Worm (Caenorhabditis elegans) whole organism, L2 larva: ENCODE data around the gene T09A5.15.

Experiments
- C34F6.9 ChIP-seq: fragments of 150-350 bp; optimal IDR thresholded peaks from 2 replicates; lab custom pipeline; 2014; ENCODE audit warnings: missing biosample characterization, missing genetic modification characterization
- F13H6.1 ChIP-seq: sonication (generic microtip); optimal IDR thresholded peaks from 2 replicates; lab custom pipeline; 2016; ENCODE audit warnings: missing genetic modification characterization, missing compliant biosample characterization
- Y55F3AM.14 ChIP-seq: fragments of 200-800 bp; sonication (Bioruptor generic); optimal IDR thresholded peaks from 2 replicates; lab custom pipeline; 2018; ENCODE audit warnings: mild to moderate bottlenecking, missing genetic modification characterization, missing compliant biosample characterization
- ZK546.5 ChIP-seq: sonication (generic microtip); optimal IDR thresholded peaks from 2 replicates; lab custom pipeline; 2017; ENCODE audit warnings: missing biosample characterization, missing genetic modification characterization
- aly-2 ChIP-seq: fragments of 150-350 bp; optimal IDR thresholded peaks from 2 replicates; lab custom pipeline; 2014; ENCODE audit warnings: missing biosample characterization, missing genetic modification characterization
- ceh-16 ChIP-seq: fragments of 150-350 bp; optimal IDR thresholded peaks from 2 replicates; lab custom pipeline; 2014; ENCODE audit warnings: missing biosample characterization, missing genetic modification characterization
- ceh-82 ChIP-seq: fragments of 150-350 bp; optimal IDR thresholded peaks from 2 replicates; lab custom pipeline; 2014; ENCODE audit warnings: missing biosample characterization, missing genetic modification characterization
- crh-2 ChIP-seq: sonication (generic microtip); optimal IDR thresholded peaks from 2 replicates; lab custom pipeline; 2017; ENCODE audit warnings: missing biosample characterization, missing genetic modification characterization
- dmd-4 ChIP-seq: sonication (generic microtip); optimal IDR thresholded peaks from 2 replicates; lab custom pipeline; 2017; ENCODE audit warnings: missing biosample characterization, missing genetic modification characterization
- egl-27 ChIP-seq: sonication (generic microtip); optimal IDR thresholded peaks from 3 replicates; lab custom pipeline; 2017; ENCODE audit warnings: missing biosample characterization, missing genetic modification reagents, missing genetic modification characterization
- elt-3 ChIP-seq: sonication (generic microtip); optimal IDR thresholded peaks from 2 replicates; lab custom pipeline; 2017; ENCODE audit warnings: missing biosample characterization, missing genetic modification characterization
- fos-1 ChIP-seq: fragments of 150-350 bp; optimal IDR thresholded peaks from 2 replicates; lab custom pipeline; 2014; ENCODE audit warnings: missing biosample characterization, missing genetic modification characterization
- gmeb-1 ChIP-seq: fragments of 150-350 bp; optimal IDR thresholded peaks from 2 replicates; lab custom pipeline; 2014; ENCODE audit warnings: missing biosample characterization, missing genetic modification characterization
- lin-11 ChIP-seq: fragments of 150-350 bp; sonication (generic microtip); optimal IDR thresholded peaks from 2 replicates; lab custom pipeline; 2014; ENCODE audit warnings: missing biosample characterization, missing genetic modification characterization, inconsistent platforms, mixed read lengths
- lin-39 ChIP-seq: fragments of 150-350 bp; optimal IDR thresholded peaks from 2 replicates; lab custom pipeline; 2014; ENCODE audit warnings: missing biosample characterization, missing genetic modification reagents, missing genetic modification characterization
- lsy-2 ChIP-seq, 2 experiments: fragments of 150-350 bp in 1 of 2; sonication (generic microtip) in 1 of 2; optimal IDR thresholded peaks; 2 replicates each; lab custom pipeline; 2014 to 2017; ENCODE audit warnings: missing biosample characterization in 2 of 2, missing genetic modification characterization in 2 of 2
- mdl-1 ChIP-seq, 2 experiments: fragments of 150-350 bp in 1 of 2; sonication (generic microtip) in 1 of 2; optimal IDR thresholded peaks; 2 replicates each; lab custom pipeline; 2017; ENCODE audit warnings: missing biosample characterization in 2 of 2, missing genetic modification characterization in 2 of 2
- nhr-10 ChIP-seq: sonication (generic microtip); optimal IDR thresholded peaks from 2 replicates; lab custom pipeline; 2017; ENCODE audit warnings: missing biosample characterization, missing genetic modification characterization
- nhr-129 ChIP-seq: fragments of 150-350 bp; optimal IDR thresholded peaks from 2 replicates; lab custom pipeline; 2014; ENCODE audit warnings: missing biosample characterization, missing genetic modification characterization
- nhr-237 ChIP-seq: fragments of 150-350 bp; optimal IDR thresholded peaks from 2 replicates; lab custom pipeline; 2014; ENCODE audit warnings: missing biosample characterization, missing genetic modification characterization
- nhr-25 ChIP-seq: fragments of 150-350 bp; sonication (generic microtip); optimal IDR thresholded peaks from 3 replicates; lab custom pipeline; 2014; ENCODE audit warnings: missing biosample characterization, missing genetic modification characterization
- nhr-6 ChIP-seq: fragments of 150-350 bp; optimal IDR thresholded peaks from 2 replicates; lab custom pipeline; 2014; ENCODE audit warnings: missing biosample characterization, missing genetic modification characterization
- nhr-77 ChIP-seq: fragments of 150-350 bp; optimal IDR thresholded peaks from 2 replicates; lab custom pipeline; 2014; ENCODE audit warnings: missing biosample characterization, missing genetic modification characterization
- peb-1 ChIP-seq: fragments of 150-350 bp; optimal IDR thresholded peaks from 2 replicates; lab custom pipeline; 2014; ENCODE audit warnings: missing biosample characterization, missing genetic modification characterization
- sem-4 ChIP-seq: fragments of 150-350 bp; optimal IDR thresholded peaks from 2 replicates; lab custom pipeline; 2014; ENCODE audit warnings: missing biosample characterization, missing genetic modification reagents, missing genetic modification characterization
- skn-1 ChIP-seq: sonication (generic microtip); optimal IDR thresholded peaks from 2 replicates; lab custom pipeline; 2017; ENCODE audit warnings: missing biosample characterization, missing genetic modification characterization
- sma-9 ChIP-seq, 2 experiments: fragments of 150-350 bp in 1 of 2; sonication (generic microtip) in 1 of 2; optimal IDR thresholded peaks; 2 replicates each; lab custom pipeline; 2014 to 2016; ENCODE audit warnings: missing genetic modification characterization in 2 of 2, mild to moderate bottlenecking in 1 of 2, missing biosample characterization in 1 of 2, missing compliant biosample characterization in 1 of 2, missing genetic modification reagents in 1 of 2, moderate library complexity in 1 of 2
- unc-39 ChIP-seq: fragments of 150-350 bp; optimal IDR thresholded peaks from 2 replicates; lab custom pipeline; 2014; ENCODE audit warnings: missing biosample characterization, missing genetic modification characterization
- unc-55 ChIP-seq: fragments of 150-350 bp; sonication (generic microtip); optimal IDR thresholded peaks from 3 replicates; lab custom pipeline; 2014; ENCODE audit warnings: missing biosample characterization, missing genetic modification reagents, missing genetic modification characterization
- unc-62 ChIP-seq: fragments of 150-350 bp; optimal IDR thresholded peaks from 2 replicates; lab custom pipeline; 2014; ENCODE audit warnings: missing biosample characterization, missing genetic modification reagents, missing genetic modification characterization
- zag-1 ChIP-seq: fragments of 150-350 bp; optimal IDR thresholded peaks from 2 replicates; lab custom pipeline; 2014; ENCODE audit warnings: missing biosample characterization, missing genetic modification characterization
- ztf-1 ChIP-seq: fragments of 200-800 bp; sonication (Bioruptor generic); conservative IDR thresholded peaks from 2 replicates; pipeline ENCODE4 v1.3.6; 2022; ENCODE audit warnings: missing genetic modification characterization, missing compliant biosample characterization
- ztf-11 ChIP-seq: sonication (generic microtip); optimal IDR thresholded peaks from 2 replicates; lab custom pipeline; 2017; ENCODE audit warnings: missing biosample characterization, missing genetic modification characterization

T09A5.15 gene

DNA sequence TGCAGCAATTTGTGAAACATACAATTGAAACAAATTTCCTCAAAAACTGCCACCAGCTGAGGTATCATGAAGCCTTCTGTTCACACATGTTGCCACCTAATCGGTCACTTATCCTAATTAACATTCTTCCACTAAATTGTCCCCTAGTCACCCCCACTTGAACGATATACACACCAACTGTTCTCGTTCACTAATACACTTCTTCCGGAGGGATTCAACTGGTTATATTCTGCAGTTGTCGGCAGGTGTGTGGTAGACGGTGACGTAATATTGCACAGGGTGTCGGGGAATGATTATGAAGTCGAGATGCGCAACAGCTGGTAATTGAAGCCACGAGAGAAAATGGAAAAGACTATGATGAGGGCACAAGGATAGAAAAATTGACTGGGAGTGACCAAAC lies 42.4 kb upstream of the T09A5.15 start:
- no peak for TF ChIP-seq unc-62
- TF ChIP-seq lsy-2 (tag; optimal IDR thresholded peaks at IDR 0.05; lab: Kevin White, UChicago), result no peak
- no peak for TF ChIP-seq mdl-1 (tag; optimal IDR thresholded peaks at IDR 0.05; lab: Kevin White, UChicago)
- TF ChIP-seq nhr-129, result peak; percentile 34

DNA sequence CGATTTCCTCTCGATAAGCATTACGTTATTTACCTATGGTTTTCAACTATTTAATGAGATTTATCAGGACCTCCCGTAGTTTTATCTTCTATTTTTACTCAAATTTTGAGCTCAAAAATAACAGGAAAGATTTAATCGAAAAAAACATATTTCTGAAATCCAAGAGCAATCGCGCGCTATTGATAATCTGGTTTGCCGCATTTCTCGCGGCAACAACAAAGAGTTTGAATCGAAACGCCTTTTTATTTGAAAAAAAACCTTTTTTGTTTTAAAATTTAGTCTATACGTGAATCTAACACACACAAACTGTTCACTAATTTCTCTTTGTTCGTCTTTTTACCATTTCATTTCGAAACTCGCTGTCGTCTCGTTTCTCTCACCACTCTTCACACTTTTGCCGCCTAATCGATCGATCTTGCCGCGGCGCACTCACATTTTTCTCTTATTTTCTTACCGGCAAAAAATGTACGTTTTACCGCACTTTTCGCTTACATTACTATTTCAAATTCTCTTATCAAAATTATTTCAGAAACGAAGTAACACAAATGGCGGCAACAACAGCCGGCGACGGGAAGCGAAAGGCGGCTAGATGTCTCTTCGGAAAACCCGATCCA lies 41.5 kb upstream of the T09A5.15 start, which contains the start of gene cki-2:
Gene cki-2, plus strand, starts transcription at position 337 of the 614 bp plus-strand sequence.
- TF ChIP-seq nhr-237 (tag; lab: Kevin White, UChicago) (no peak), elt-3 (tag; lab: Kevin White, UChicago) (no peak), fos-1 (tag; lab: Kevin White, UChicago) (peak; percentile 43), lsy-2 (tag; optimal IDR thresholded peaks at IDR 0.05; lab: Kevin White, UChicago) (peak in 1 of 2 experiments; percentile 45), ztf-1 (GFP tag; lab: Robert Waterston, UW) (no peak), C34F6.9 (peak; percentile 28), peb-1 (tag; lab: Kevin White, UChicago) (no peak), unc-55 (peak; percentile 23), F13H6.1 (tag; lab: Kevin White, UChicago) (no peak), nhr-77 (tag; lab: Kevin White, UChicago) (no peak), sma-9 (GFP tag; optimal IDR thresholded peaks at IDR 0.05; lab: Kevin White, UChicago) (peak; percentile 26), sma-9 (tag; optimal IDR thresholded peaks at IDR 0.05; lab: Kevin White, UChicago) (no peak), sem-4 (no peak)

DNA sequence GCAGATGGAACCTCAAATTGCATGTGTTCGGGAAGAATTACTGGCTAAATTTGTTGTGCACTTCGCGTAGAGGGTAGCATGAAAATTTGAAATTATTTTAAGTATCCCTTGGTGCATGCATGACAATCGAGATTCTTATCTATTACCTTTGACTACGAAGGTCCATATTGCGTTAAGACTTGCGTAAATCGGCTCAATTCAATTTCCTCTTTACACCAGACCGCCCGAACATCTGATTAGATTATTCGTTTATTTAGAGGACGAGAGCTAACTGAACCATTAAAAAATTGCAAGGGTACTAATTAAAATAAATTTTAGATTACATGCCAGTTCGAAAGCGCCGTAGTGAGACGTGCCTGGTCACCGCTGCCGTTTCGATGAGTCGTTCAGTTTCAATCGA lies 40.2 kb upstream of the T09A5.15 start:
- no peak for TF ChIP-seq egl-27 (tag; lab: Kevin White, UChicago)
- no peak for TF ChIP-seq unc-55
- no peak for TF ChIP-seq skn-1
- TF ChIP-seq dmd-4 (tag; lab: Kevin White, UChicago), result no peak
- TF ChIP-seq mdl-1 (tag; optimal IDR thresholded peaks at IDR 0.05; lab: Kevin White, UChicago), result no peak
- TF ChIP-seq nhr-10 (tag; lab: Kevin White, UChicago), result no peak
- TF ChIP-seq, all 48 proteins: peak for 0

DNA sequence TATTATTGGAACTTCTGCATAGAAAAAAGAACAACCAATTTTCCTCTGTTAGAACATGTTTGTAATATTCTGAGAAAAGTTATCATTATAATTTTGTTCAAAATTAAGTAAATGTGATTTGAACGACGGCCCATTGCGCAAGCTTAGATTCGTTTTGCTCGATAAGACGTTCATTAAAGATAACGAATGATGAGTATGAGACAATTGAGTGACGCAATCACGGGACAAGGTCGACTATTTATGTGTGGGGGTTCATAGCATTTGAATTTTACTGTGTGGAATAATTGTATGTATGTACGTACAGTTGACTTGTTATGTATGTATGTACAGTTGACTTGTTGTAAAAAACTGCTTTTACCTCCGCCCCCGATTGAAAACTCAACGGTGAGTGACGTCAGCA lies 38.4 kb upstream of the T09A5.15 start:
- TF ChIP-seq ZK546.5 (tag; lab: Kevin White, UChicago) (no peak), nhr-25 (tag; lab: Kevin White, UChicago) (no peak), C34F6.9 (no peak), lin-11 (tag; lab: Kevin White, UChicago) (no peak), skn-1 (no peak), F13H6.1 (tag; lab: Kevin White, UChicago) (no peak), gmeb-1 (no peak), Y55F3AM.14 (GFP tag; lab: Kevin White, UChicago) (no peak), ztf-11 (no peak), sem-4 (no peak), unc-55 (no peak), unc-62 (no peak), zag-1 (tag; lab: Kevin White, UChicago) (no peak), lin-39 (tag; lab: Kevin White, UChicago) (no peak), aly-2 (tag; lab: Kevin White, UChicago) (no peak)
- TF ChIP-seq, all 48 proteins: peak for 0

DNA sequence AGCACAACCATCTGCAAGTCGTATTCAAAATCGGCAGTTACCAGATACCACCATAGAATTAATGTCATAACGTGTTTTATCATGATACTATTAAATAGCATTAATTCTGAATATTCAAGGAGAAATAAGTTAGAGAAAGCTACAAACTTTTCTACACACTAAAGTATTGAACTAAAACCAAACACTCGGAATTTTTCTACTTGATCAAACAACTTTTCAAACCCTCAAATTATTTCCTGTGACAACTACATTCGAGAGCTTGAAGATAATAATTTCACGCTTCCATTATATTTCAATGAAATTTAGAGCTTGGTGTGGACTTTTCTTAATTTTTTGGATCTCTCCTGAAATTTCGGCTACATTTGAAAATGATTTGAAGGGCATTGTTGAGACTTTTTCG lies 35.3 kb upstream of the T09A5.15 start, which contains the start of gene irld-47:
Gene irld-47, minus strand, starts transcription at position 101 of the 400 bp plus-strand sequence.
- TF ChIP-seq ceh-82 (tag; lab: Kevin White, UChicago), result no peak
- no peak for TF ChIP-seq ceh-16 (tag; lab: Kevin White, UChicago)
- TF ChIP-seq mdl-1 (tag; optimal IDR thresholded peaks at IDR 0.05; lab: Kevin White, UChicago), result no peak
- TF ChIP-seq aly-2 (tag; lab: Kevin White, UChicago), result no peak
- TF ChIP-seq skn-1, result no peak
- no peak for TF ChIP-seq dmd-4 (tag; lab: Kevin White, UChicago)
- no peak for TF ChIP-seq lin-39 (tag; lab: Kevin White, UChicago)
- no peak for TF ChIP-seq ztf-1 (GFP tag; lab: Robert Waterston, UW)
- TF ChIP-seq peb-1 (tag; lab: Kevin White, UChicago), result no peak
- no peak for TF ChIP-seq nhr-25 (tag; lab: Kevin White, UChicago)
- no peak for TF ChIP-seq unc-39
- no peak for TF ChIP-seq nhr-77 (tag; lab: Kevin White, UChicago)
- no peak for TF ChIP-seq gmeb-1
- no peak for TF ChIP-seq sma-9 (GFP tag; optimal IDR thresholded peaks at IDR 0.05; lab: Kevin White, UChicago)
- no peak for TF ChIP-seq sma-9 (tag; optimal IDR thresholded peaks at IDR 0.05; lab: Kevin White, UChicago)
- no peak for TF ChIP-seq ztf-11
- TF ChIP-seq zag-1 (tag; lab: Kevin White, UChicago), result no peak
- TF ChIP-seq nhr-6, result no peak
- no peak for TF ChIP-seq unc-55
- no peak for TF ChIP-seq crh-2
